Worm (Caenorhabditis elegans) whole organism, young adult: Measurements from ENCODE around the gene sre-29.

Experiments
- F10E7.11 ChIP-seq: sonication (generic microtip); optimal IDR thresholded peaks from 2 replicates; lab custom pipeline; 2017; ENCODE audit warnings: mild to moderate bottlenecking, missing genetic modification characterization, moderate library complexity, missing compliant biosample characterization
- F33H1.4 ChIP-seq: fragments of 200-800 bp; sonication (Bioruptor generic); IDR thresholded peaks from 2 replicates; pipeline ENCODE4 v1.3.6; 2022; ENCODE audit warnings: missing genetic modification reagents, missing genetic modification characterization, missing compliant biosample characterization
- K11D2.4 ChIP-seq: fragments of 200-800 bp; sonication (Bioruptor generic); IDR thresholded peaks from 2 replicates; pipeline ENCODE4 v1.3.6; 2022; ENCODE audit warnings: missing genetic modification reagents, missing genetic modification characterization, missing compliant biosample characterization
- ceh-40 ChIP-seq: fragments of 200-800 bp; sonication (Bioruptor generic); IDR thresholded peaks from 2 replicates; pipeline ENCODE4 v1.3.6; 2022; ENCODE audit warnings: missing genetic modification characterization, missing compliant biosample characterization
- dpl-1 ChIP-seq: fragments of 150-350 bp; optimal IDR thresholded peaks from 2 replicates; lab custom pipeline; 2014; ENCODE audit warnings: missing biosample characterization, missing genetic modification reagents, missing genetic modification characterization
- mes-4 ChIP-seq: sonication (generic microtip); optimal IDR thresholded peaks from 2 replicates; lab custom pipeline; 2016; ENCODE audit warnings: missing genotype, missing genetic modification characterization, missing compliant biosample characterization
- snpc-3.4 ChIP-seq: sonication (generic microtip); optimal IDR thresholded peaks from 2 replicates; lab custom pipeline; 2017; ENCODE audit warnings: missing genetic modification characterization, mild to moderate bottlenecking, missing compliant biosample characterization, antibody characterized with exemption, moderate library complexity, missing genotype, missing genetic modification reagents
- unc-62 ChIP-seq: fragments of 150-350 bp; optimal IDR thresholded peaks from 2 replicates; lab custom pipeline; 2014; ENCODE audit warnings: missing biosample characterization, missing genetic modification reagents, missing genetic modification characterization
- ztf-22 ChIP-seq: fragments of 200-800 bp; sonication (Bioruptor generic); optimal IDR thresholded peaks from 2 replicates; lab custom pipeline; 2018; ENCODE audit warnings: mild to moderate bottlenecking, missing genetic modification characterization, moderate library complexity, missing compliant biosample characterization
- ztf-28 ChIP-seq: fragments of 200-800 bp; sonication (Bioruptor generic); IDR thresholded peaks from 2 replicates; pipeline ENCODE4 v1.3.6; 2022; ENCODE audit warnings: missing genetic modification reagents, missing genetic modification characterization, missing compliant biosample characterization

DNA sequence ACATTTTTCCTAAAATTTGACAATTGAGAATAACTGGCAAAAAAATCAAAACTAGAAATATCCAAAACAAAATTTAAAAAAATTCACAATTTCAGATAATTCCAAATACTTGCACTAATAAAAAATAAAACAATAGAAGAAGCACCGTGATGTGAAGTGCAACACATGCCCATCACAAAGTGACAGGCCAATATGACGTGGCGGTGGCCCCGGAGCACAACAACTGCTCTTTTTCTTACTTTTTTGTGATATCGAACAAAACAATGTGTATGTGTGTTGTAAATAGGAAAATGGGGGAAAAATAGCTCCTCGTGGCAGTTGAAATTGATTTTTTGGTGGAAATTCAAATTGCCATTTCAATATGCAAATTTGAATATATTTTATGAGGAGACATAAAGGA, 47.9 kb downstream of the sre-29 start:
- TF ChIP-seq ztf-28 (no peak), snpc-3.4 (no peak), F33H1.4 (GFP tag; lab: Robert Waterston, UW) (no peak), F10E7.11 (tag; lab: Kevin White, UChicago) (no peak), ceh-40 (GFP tag; lab: Robert Waterston, UW) (no peak), ztf-22 (peak; percentile 8), mes-4 (tag; lab: Kevin White, UChicago) (no peak), K11D2.4 (GFP tag; lab: Robert Waterston, UW) (no peak), dpl-1 (GFP tag; lab: Kevin White, UChicago) (no peak), unc-62 (peak; percentile 91)
